Worm (Caenorhabditis elegans) whole organism, young adult: ENCODE measurements around the gene Y43F8B.23.

Source experiments
- aptf-3 ChIP-seq: fragments of 200-800 bp; sonication (Bioruptor generic); IDR thresholded peaks from 2 replicates; pipeline ENCODE4 v1.3.6; 2022; ENCODE audit warnings: missing genetic modification characterization, missing compliant biosample characterization
- atf-7 ChIP-seq: sonication (generic microtip); optimal IDR thresholded peaks from 2 replicates; lab custom pipeline; 2017; ENCODE audit warnings: mild to moderate bottlenecking, missing genetic modification characterization, missing compliant biosample characterization

- TF ChIP-seq aptf-3 (GFP tag; lab: Robert Waterston, UW) (no peak), atf-7 (tag; lab: Kevin White, UChicago) (no peak)
Observed at ce11 chrV:19513552-19513951, 46.1 kb upstream of the Y43F8B.23 start, which contains the start of gene phy-4.
